Fruit fly (Drosophila melanogaster) Kc167 (cell line): ENCODE data around the gene Ekar.

ENCODE experiments used
- Myc ChIP-seq: fragments of >200 bp; optimal IDR thresholded peaks from 2 replicates; lab custom pipeline; 2017; ENCODE audit warnings: missing external identifiers
- Sin3A ChIP-seq: fragments of >200 bp; optimal IDR thresholded peaks from 2 replicates; lab custom pipeline; 2018; ENCODE audit warnings: missing external identifiers
- h ChIP-seq: fragments of >200 bp; optimal IDR thresholded peaks from 3 replicates; lab custom pipeline; 2018; ENCODE audit warnings: missing external identifiers
- insv ChIP-seq: fragments of >200 bp; optimal IDR thresholded peaks from 3 replicates; lab custom pipeline; 2018; ENCODE audit warnings: missing external identifiers
- psq ChIP-seq: fragments of >200 bp; optimal IDR thresholded peaks from 2 replicates; lab custom pipeline; 2017; ENCODE audit warnings: missing external identifiers
- ttk ChIP-seq: sonication (Bioruptor generic); optimal IDR thresholded peaks from 2 replicates; lab custom pipeline; 2017; ENCODE audit warnings: missing external identifiers

Gene Ekar

DNA sequence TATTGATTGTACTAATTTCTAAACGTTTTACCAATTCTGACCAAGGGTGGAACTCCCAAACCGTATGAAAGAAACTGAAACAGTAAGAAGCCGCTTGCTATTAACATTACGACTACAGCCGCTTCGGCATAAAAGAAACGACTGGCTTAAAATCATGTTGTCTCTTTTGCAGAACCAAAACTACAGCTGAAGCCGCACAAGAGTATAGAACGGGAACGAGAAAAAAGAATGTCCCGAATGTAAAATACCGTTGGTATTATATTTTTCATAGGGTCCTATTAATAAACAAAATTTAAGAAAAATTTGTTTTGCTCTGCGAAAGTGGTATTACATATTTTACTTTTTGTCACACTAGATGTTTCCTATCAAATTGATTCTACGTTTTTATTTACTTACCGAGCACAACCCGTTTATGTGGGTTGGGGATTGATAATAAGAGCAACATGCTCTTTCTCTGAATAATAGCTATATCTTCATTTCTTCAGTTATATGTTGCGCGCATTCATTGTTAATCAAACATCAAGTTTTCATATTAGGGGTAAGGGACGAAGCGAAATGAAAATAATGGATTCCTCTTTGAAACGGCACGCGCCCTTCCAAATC is at the start of gene Ekar:
Gene Ekar (minus strand): TSS at position 143 of the 603 bp plus-strand sequence.
- TF ChIP-seq insv (lab: Kevin White, UChicago) (no peak), psq (lab: Kevin White, UChicago) (no peak), Myc (no peak), ttk (lab: Kevin White, UChicago) (no peak), Sin3A (lab: Kevin White, UChicago) (no peak), h (lab: Kevin White, UChicago) (no peak)

DNA sequence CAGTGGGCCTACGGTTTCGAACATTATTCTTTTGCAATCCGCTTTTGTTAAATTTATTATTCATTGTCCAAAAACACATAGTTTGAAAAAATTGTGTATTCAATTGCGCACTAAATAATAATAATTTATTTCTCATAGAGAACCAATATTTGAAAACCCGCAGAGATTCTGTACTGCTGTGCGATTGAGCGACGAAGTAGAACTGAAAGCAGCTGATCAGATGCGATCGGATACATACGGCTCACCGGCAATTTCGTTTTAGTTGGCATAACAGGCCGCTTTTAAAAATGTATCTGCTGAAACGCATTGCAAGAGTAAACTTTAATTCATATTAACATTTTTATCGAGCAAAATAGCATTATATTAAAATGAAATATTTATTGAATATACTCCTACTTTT is 49.5 kb upstream of the Ekar start, which contains the start of gene myo:
Gene myo (minus strand): TSS at position 211 of the 400 bp plus-strand sequence.
- TF ChIP-seq psq (lab: Kevin White, UChicago) (no peak), Sin3A (lab: Kevin White, UChicago) (no peak), insv (lab: Kevin White, UChicago) (no peak), h (lab: Kevin White, UChicago) (no peak), Myc (no peak), ttk (lab: Kevin White, UChicago) (no peak)

DNA sequence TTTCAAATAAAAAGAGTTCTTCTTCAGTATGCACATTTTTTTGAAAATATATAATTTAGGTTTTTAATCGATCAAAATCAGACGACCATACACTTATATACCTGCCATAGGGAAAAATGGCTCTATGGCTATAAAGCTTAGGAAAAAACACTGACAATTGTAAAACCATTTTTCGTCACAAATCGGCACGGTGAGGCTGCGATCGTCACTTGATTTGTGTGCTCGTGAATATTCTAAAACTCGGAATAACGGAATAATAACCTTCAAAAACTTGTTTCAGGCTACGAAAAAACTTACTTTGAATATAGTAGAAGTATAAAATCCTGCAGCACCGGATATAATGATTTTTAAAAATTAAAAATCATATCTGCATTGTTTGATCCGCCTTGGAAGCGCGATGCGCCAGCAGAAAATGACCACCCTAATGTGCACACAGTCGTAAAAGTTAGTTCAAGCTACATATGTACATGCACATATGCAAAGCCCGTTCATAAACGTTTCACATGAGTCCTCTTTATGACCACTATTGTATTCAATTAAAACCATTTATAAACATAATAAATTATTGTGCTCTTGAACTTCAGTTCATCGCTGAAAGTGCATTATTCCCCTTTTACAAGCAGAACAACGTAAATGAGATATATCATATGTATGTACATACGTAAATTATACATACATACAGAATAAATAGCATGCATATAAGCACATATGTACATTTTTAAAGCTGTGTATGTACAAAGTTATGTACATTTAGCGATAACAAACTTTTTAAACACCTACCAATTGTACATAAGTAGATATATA is 48.8 kb upstream of the Ekar start:
- no peak for TF ChIP-seq Myc
- TF ChIP-seq h (lab: Kevin White, UChicago): no peak
- TF ChIP-seq ttk (lab: Kevin White, UChicago): no peak
- TF ChIP-seq insv (lab: Kevin White, UChicago): no peak

- TF ChIP-seq psq (lab: Kevin White, UChicago): no peak
- no peak for TF ChIP-seq h (lab: Kevin White, UChicago)
- TF ChIP-seq ttk (lab: Kevin White, UChicago): no peak
- TF ChIP-seq insv (lab: Kevin White, UChicago): no peak
Observed at dm6 chr4:670905-671419, 24.6 kb upstream of the Ekar start, which contains the start of gene CG11360. Gene CG11360, plus strand, starts transcription at chr4:671142.

DNA sequence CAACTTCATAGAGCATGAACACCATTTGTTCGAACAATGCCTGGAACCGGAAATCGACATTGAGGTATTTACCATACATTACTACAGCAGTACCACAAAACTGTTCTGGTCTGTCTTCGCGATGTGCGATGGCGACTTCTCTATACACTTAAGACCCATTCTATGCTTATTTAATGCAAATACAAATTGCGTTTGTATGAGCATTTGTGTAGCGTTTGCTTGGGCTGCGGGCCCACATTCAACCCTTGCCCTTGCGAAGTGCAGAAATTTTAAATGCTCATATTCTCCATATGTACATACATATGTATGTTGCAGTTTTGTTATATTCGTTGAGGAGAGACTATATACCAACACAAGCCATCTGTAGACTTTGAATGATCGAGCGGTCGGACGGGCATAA is 17.9 kb upstream of the Ekar start:
- TF ChIP-seq insv (lab: Kevin White, UChicago): no peak
- no peak for TF ChIP-seq psq (lab: Kevin White, UChicago)
- TF ChIP-seq h (lab: Kevin White, UChicago): no peak
- no peak for TF ChIP-seq Sin3A (lab: Kevin White, UChicago)
- no peak for TF ChIP-seq Myc
- TF ChIP-seq ttk (lab: Kevin White, UChicago): no peak

dm6 chr4:663055-663670 is 16.8 kb upstream of the Ekar start, which contains the start of the genes CG46466 and Slip1:
Gene CG46466, minus strand, starts transcription at chr4:663124.
Gene Slip1, plus strand, starts transcription at chr4:663621.
- TF ChIP-seq Sin3A (lab: Kevin White, UChicago) (no peak), insv (lab: Kevin White, UChicago) (no peak), h (lab: Kevin White, UChicago) (no peak), Myc (no peak), psq (lab: Kevin White, UChicago) (no peak), ttk (lab: Kevin White, UChicago) (no peak)

- TF ChIP-seq Myc: no peak
- no peak for TF ChIP-seq psq (lab: Kevin White, UChicago)
- no peak for TF ChIP-seq insv (lab: Kevin White, UChicago)
- no peak for TF ChIP-seq h (lab: Kevin White, UChicago)
- no peak for TF ChIP-seq ttk (lab: Kevin White, UChicago)
- no peak for TF ChIP-seq Sin3A (lab: Kevin White, UChicago)
Observed at dm6 chr4:662101-662500, 15.7 kb upstream of the Ekar start.

DNA sequence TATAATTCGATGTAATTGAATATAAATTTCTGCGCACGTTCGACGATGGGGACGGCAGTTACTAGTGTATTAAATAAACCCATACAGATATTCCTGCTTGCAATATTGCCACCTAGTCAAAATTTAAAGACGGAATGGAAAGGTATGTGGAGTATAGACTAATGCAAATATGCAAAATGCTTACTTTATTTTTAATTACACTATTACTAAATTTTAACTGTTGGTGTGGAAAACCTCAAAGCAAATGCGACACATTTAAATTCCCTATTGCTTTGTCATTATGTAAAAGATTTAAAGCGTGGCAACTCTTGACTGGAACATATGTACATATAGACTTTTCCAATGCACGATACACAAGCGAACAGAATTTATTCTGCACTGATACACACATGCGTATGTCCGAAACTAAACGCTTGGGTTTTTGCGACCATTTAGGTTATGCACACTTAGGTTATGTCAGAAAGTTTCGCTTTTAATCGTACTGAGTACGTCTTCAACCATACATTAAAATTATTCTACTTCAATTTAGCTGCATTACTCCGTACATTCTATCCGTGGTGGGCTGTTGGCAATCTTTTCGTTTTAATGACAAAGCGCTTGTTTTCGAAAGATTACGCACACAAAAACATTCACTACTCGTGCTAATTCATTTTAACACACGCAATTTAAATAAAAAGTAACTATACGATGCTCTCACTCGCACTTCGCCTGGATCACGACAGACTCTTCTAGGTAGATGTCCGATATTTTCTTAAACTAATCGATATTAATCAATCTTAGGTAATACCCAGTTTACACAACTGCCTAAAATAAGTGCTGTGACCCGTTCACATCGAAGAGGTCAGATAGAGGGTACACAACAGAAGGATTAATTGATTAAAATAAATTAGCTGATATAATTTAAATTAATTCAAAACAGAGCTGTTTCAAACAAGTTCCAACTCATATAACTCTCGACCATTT is 13.8 kb upstream of the Ekar start, which contains the start of gene gw:
Gene gw (minus strand): TSS at position 725 of the 963 bp plus-strand sequence.
- TF ChIP-seq h (lab: Kevin White, UChicago): no peak
- no peak for TF ChIP-seq ttk (lab: Kevin White, UChicago)
- no peak for TF ChIP-seq insv (lab: Kevin White, UChicago)
- no peak for TF ChIP-seq psq (lab: Kevin White, UChicago)
- no peak for TF ChIP-seq Sin3A (lab: Kevin White, UChicago)
- TF ChIP-seq Myc: no peak

- TF ChIP-seq Myc (no peak), Sin3A (lab: Kevin White, UChicago) (no peak), psq (lab: Kevin White, UChicago) (no peak), h (lab: Kevin White, UChicago) (no peak), insv (lab: Kevin White, UChicago) (no peak), ttk (lab: Kevin White, UChicago) (no peak)
Observed at dm6 chr4:659058-659588, 12.8 kb upstream of the Ekar start.

DNA sequence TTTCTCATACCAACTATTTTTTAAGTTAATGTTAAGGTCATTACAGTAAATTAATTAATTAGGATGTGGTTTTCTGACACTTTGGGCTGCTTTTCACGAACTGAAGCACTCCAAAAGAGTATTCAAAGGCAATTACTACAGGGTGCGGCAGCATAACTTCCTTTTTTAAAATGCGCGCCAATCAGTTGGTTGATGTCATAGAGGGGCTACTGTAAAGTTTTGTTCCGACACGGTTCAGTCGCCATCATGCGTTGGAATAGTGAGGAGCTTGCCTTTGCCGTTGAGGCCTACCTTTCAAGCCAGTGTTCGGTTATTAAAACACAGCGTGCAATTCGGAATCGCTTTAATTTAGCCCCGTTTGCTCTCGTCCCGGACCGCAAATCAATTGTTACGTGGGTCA is 1.0 kb upstream of the Ekar start:
- TF ChIP-seq insv (lab: Kevin White, UChicago): no peak
- no peak for TF ChIP-seq Myc
- no peak for TF ChIP-seq psq (lab: Kevin White, UChicago)
- TF ChIP-seq ttk (lab: Kevin White, UChicago): no peak
- no peak for TF ChIP-seq h (lab: Kevin White, UChicago)
- no peak for TF ChIP-seq Sin3A (lab: Kevin White, UChicago)
